Fruit fly (Drosophila melanogaster) whole organism, wandering third instar larva: ENCODE measurements around the gene IntS4.

ENCODE experiments used
- Abd-B ChIP-seq: fragments of >200 bp; optimal IDR thresholded peaks from 2 replicates; lab custom pipeline; 2017; ENCODE audit warnings: missing biosample characterization, missing genetic modification characterization
- CG32264 ChIP-seq: fragments of 200-800 bp; sonication (Bioruptor generic); optimal IDR thresholded peaks from 2 replicates; lab custom pipeline; 2016; ENCODE audit warnings: missing biosample characterization, missing genetic modification characterization
- CG9705 ChIP-seq: fragments of 200-800 bp; sonication (Bioruptor generic); optimal IDR thresholded peaks from 2 replicates; lab custom pipeline; 2018; ENCODE audit warnings: missing biosample characterization, mild to moderate bottlenecking, missing genetic modification characterization
- CrebA ChIP-seq: fragments of 200-800 bp; sonication (Bioruptor generic); optimal IDR thresholded peaks from 2 replicates; lab custom pipeline; 2016; ENCODE audit warnings: missing biosample characterization, mild to moderate bottlenecking, missing genetic modification characterization, borderline replicate concordance
- Dfd ChIP-seq: fragments of >200 bp; optimal IDR thresholded peaks from 2 replicates; lab custom pipeline; 2017; ENCODE audit warnings: missing biosample characterization, missing genetic modification characterization
- Dif ChIP-seq: fragments of 200-275, 200-300 bp; sonication (Bioruptor generic); optimal IDR thresholded peaks from 2 replicates; lab custom pipeline; 2018; ENCODE audit warnings: missing biosample characterization, missing genetic modification characterization; ENCODE audit not compliant: partially characterized antibody
- GATAd ChIP-seq: sonication (Bioruptor generic); optimal IDR thresholded peaks from 2 replicates; lab custom pipeline; 2016; ENCODE audit warnings: missing biosample characterization, missing genetic modification characterization
- HLH106 ChIP-seq: fragments of 200-800 bp; optimal IDR thresholded peaks from 3 replicates; lab custom pipeline; 2019; ENCODE audit warnings: missing biosample characterization, mild to moderate bottlenecking, missing genetic modification characterization, moderate library complexity
- Hnf4 ChIP-seq: fragments of 200-800 bp; sonication (Bioruptor generic); optimal IDR thresholded peaks from 2 replicates; lab custom pipeline; 2016; ENCODE audit warnings: missing biosample characterization, mild to moderate bottlenecking, missing genetic modification characterization
- Hr78 ChIP-seq: fragments of >200 bp; optimal IDR thresholded peaks from 2 replicates; lab custom pipeline; 2017; ENCODE audit warnings: missing biosample characterization, missing genetic modification characterization
- Hr83 ChIP-seq: fragments of 200-300 bp; sonication (Bioruptor generic); optimal IDR thresholded peaks from 2 replicates; lab custom pipeline; 2016; ENCODE audit warnings: missing biosample characterization, mild to moderate bottlenecking, missing genetic modification characterization, moderate library complexity; ENCODE audit not compliant: poor library complexity, severe bottlenecking
- Jra ChIP-seq: sonication (Bioruptor generic); optimal IDR thresholded peaks from 2 replicates; lab custom pipeline; 2016; ENCODE audit warnings: missing biosample characterization, missing genetic modification characterization
- Mio ChIP-seq: sonication (Bioruptor generic); optimal IDR thresholded peaks from 2 replicates; lab custom pipeline; 2016; ENCODE audit warnings: missing biosample characterization, missing genetic modification characterization
- Myc ChIP-seq: fragments of >200 bp; optimal IDR thresholded peaks from 2 replicates; lab custom pipeline; 2017
- N ChIP-seq: fragments of >200 bp; optimal IDR thresholded peaks from 2 replicates; lab custom pipeline; 2018; ENCODE audit warnings: missing biosample characterization, missing external identifiers, missing genetic modification characterization
- OdsH ChIP-seq: fragments of 200-800 bp; sonication (Bioruptor generic); optimal IDR thresholded peaks from 2 replicates; lab custom pipeline; 2016; ENCODE audit warnings: missing biosample characterization, mild to moderate bottlenecking, missing genetic modification characterization
- Rel ChIP-seq, 2 experiments: fragments of 200-800 bp; sonication (Bioruptor generic) in 1 of 2; optimal IDR thresholded peaks; 2 replicates in 1 of 2; 3 replicates in 1 of 2; lab custom pipeline; 2016 to 2019; ENCODE audit warnings: mild to moderate bottlenecking in 2 of 2, missing biosample characterization in 2 of 2, missing genetic modification characterization in 2 of 2, moderate library complexity in 1 of 2
- Sp1 ChIP-seq: fragments of 200-800 bp; sonication (Bioruptor generic); optimal IDR thresholded peaks from 3 replicates; lab custom pipeline; 2019; ENCODE audit warnings: missing biosample characterization, mild to moderate bottlenecking, missing genetic modification characterization, moderate library complexity
- Vsx2 ChIP-seq: fragments of 200-300, 225-300 bp; sonication (Bioruptor generic); optimal IDR thresholded peaks from 2 replicates; lab custom pipeline; 2018; ENCODE audit warnings: missing biosample characterization, missing genetic modification characterization; ENCODE audit not compliant: partially characterized antibody
- br ChIP-seq: fragments of 200-800 bp; sonication (Bioruptor generic); optimal IDR thresholded peaks from 2 replicates; lab custom pipeline; 2016; ENCODE audit warnings: missing biosample characterization, missing genetic modification characterization
- brk ChIP-seq: fragments of 200-800 bp; sonication (Bioruptor generic); optimal IDR thresholded peaks from 2 replicates; lab custom pipeline; 2016; ENCODE audit warnings: missing biosample characterization, mild to moderate bottlenecking, missing genetic modification characterization
- dl ChIP-seq, 2 experiments: fragments of 175-275, 200-275 bp in 1 of 2; fragments of 200-275 bp in 1 of 2; sonication (Bioruptor generic); optimal IDR thresholded peaks; lab custom pipeline; 2018; ENCODE audit warnings: mild to moderate bottlenecking in 2 of 2, missing biosample characterization in 2 of 2, missing genetic modification characterization in 2 of 2, moderate library complexity in 2 of 2; ENCODE audit not compliant: partially characterized antibody in 2 of 2, insufficient read depth in 1 of 2
- dmrt93B ChIP-seq: fragments of 200-800 bp; sonication (Bioruptor generic); optimal IDR thresholded peaks from 2 replicates; lab custom pipeline; 2018; ENCODE audit warnings: missing biosample characterization, mild to moderate bottlenecking, missing genetic modification characterization
- dsf ChIP-seq: sonication (Bioruptor generic); optimal IDR thresholded peaks from 2 replicates; lab custom pipeline; 2016; ENCODE audit warnings: missing biosample characterization, missing genetic modification characterization, borderline replicate concordance
- ey ChIP-seq: fragments of 200-800 bp; sonication (Bioruptor generic); optimal IDR thresholded peaks from 2 replicates; lab custom pipeline; 2016; ENCODE audit warnings: missing biosample characterization, missing genetic modification characterization
- foxo ChIP-seq, 2 experiments: fragments of 200-800 bp; sonication (Bioruptor generic); optimal IDR thresholded peaks; 2 replicates in 1 of 2; 3 replicates in 1 of 2; lab custom pipeline; 2016 to 2017; ENCODE audit warnings: missing biosample characterization in 2 of 2, missing genetic modification characterization in 2 of 2
- fru ChIP-seq: fragments of 200-800 bp; sonication (Bioruptor generic); optimal IDR thresholded peaks from 3 replicates; lab custom pipeline; 2016; ENCODE audit warnings: missing biosample characterization, mild to moderate bottlenecking, missing genetic modification characterization
- h ChIP-seq: fragments of 200-800 bp; sonication (Bioruptor generic); optimal IDR thresholded peaks from 3 replicates; lab custom pipeline; 2016; ENCODE audit warnings: missing biosample characterization, mild to moderate bottlenecking, missing genetic modification characterization
- jim ChIP-seq: fragments of 175-275, 200-325 bp; sonication (Bioruptor generic); optimal IDR thresholded peaks from 2 replicates; lab custom pipeline; 2016; ENCODE audit warnings: missing biosample characterization, mild to moderate bottlenecking, missing genetic modification characterization
- lola ChIP-seq: fragments of >200 bp; optimal IDR thresholded peaks from 2 replicates; lab custom pipeline; 2017; ENCODE audit warnings: missing biosample characterization, missing genetic modification characterization
- pan ChIP-seq: fragments of >200 bp; optimal IDR thresholded peaks from 2 replicates; lab custom pipeline; 2017
- psq ChIP-seq: fragments of 200-800 bp; sonication (Bioruptor generic); optimal IDR thresholded peaks from 3 replicates; lab custom pipeline; 2017; ENCODE audit warnings: missing biosample characterization, mild to moderate bottlenecking, missing genetic modification characterization, moderate library complexity
- rgr ChIP-seq: fragments of 200-800 bp; sonication (Bioruptor generic); optimal IDR thresholded peaks from 3 replicates; lab custom pipeline; 2016; ENCODE audit warnings: missing biosample characterization, mild to moderate bottlenecking, missing genetic modification characterization
- sage ChIP-seq: fragments of 200-800 bp; sonication (Bioruptor generic); optimal IDR thresholded peaks from 2 replicates; lab custom pipeline; 2016; ENCODE audit warnings: missing biosample characterization, mild to moderate bottlenecking, missing genetic modification characterization
- sv ChIP-seq: fragments of 200-800 bp; sonication (Bioruptor generic); optimal IDR thresholded peaks from 3 replicates; lab custom pipeline; 2016; ENCODE audit warnings: missing biosample characterization, missing genetic modification characterization
- tai ChIP-seq: sonication (Bioruptor generic); optimal IDR thresholded peaks from 2 replicates; lab custom pipeline; 2016; ENCODE audit warnings: missing biosample characterization, missing genetic modification characterization
- usp ChIP-seq: fragments of >200 bp; optimal IDR thresholded peaks from 2 replicates; lab custom pipeline; 2017; ENCODE audit warnings: missing biosample characterization, missing genetic modification characterization
- woc ChIP-seq: sonication (Bioruptor generic); optimal IDR thresholded peaks from 2 replicates; lab custom pipeline; 2016; ENCODE audit warnings: missing biosample characterization, mild to moderate bottlenecking, missing genetic modification characterization

The IntS4 gene

DNA sequence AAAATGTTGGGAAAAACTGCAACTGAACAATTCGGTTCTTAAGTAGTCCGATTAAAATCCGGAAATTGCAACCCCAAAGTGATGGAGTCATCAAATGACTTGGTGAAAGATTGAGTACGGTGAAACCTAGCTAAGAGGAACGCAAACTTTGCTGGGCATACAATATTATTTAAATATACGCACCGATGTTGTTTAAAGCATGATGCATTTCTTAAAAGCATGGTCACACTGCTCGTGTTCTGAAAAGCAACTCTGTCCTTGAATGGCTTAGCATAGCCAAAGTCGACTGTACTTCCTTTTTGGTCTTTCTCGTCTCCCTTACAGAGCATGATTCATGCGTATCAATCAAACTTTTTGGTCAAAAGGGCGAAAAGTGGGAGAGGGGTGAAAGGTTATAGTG, 21.9 kb downstream of the IntS4 start:
- TF ChIP-seq Rel (GFP tag; optimal IDR thresholded peaks at IDR 0.05; lab: Kevin White, UChicago) (no peak), Rel (tag; optimal IDR thresholded peaks at IDR 0.05; lab: Kevin White, UChicago) (no peak), fru (GFP tag; lab: Kevin White, UChicago) (peak; percentile 24), foxo (GFP tag; optimal IDR thresholded peaks at IDR 0.05; lab: Kevin White, UChicago) (peak in 1 of 2 experiments; percentile 24), Hr78 (no peak), br (GFP tag; lab: Kevin White, UChicago) (no peak), pan (no peak), N (GFP tag; lab: Kevin White, UChicago) (no peak), h (GFP tag; lab: Kevin White, UChicago) (no peak), woc (GFP tag; lab: Kevin White, UChicago) (no peak), Hr83 (no peak)

DNA sequence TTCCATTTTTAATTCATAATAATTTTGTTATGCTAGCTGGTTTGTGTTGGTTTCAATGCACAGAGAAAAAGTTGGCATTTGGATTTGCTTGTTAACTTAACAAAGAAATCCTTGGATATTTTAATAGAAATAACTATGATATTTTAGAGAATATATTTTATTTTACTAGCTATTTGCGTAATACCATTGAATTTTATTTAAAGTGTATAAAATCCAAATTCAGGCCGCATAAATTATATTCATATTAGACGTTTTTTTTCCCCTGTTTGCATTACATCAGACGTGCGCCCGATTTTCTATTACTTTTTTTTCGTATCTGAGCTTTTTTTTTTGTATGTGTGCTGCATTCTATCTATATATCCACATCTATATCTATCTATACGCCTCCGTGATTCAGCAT, 23.8 kb downstream of the IntS4 start:
- no peak for TF ChIP-seq fru (GFP tag; lab: Kevin White, UChicago)
- no peak for TF ChIP-seq woc (GFP tag; lab: Kevin White, UChicago)
- no peak for TF ChIP-seq usp (GFP tag; lab: Kevin White, UChicago)
- TF ChIP-seq CrebA: no peak
- TF ChIP-seq Dif: no peak
- no peak for TF ChIP-seq rgr (GFP tag; lab: Kevin White, UChicago)

DNA sequence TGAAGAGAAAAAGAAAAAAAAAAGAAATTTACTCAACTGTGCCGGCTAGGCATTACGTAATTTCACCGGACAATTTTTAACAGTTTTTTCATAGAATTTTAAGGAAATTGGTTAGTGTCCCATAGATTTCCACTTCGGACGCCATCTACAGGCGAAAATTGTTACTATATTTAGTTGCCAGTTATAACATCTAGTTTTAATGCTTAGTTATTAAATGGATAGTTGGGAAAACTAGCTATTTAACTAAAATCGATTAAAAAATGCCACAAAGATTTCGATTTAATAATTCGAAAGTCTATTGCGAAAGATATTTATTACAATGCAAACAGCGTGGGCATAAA, 24.3 kb downstream of the IntS4 start:
- TF ChIP-seq Mio (no peak), Sp1 (GFP tag; lab: Kevin White, UChicago) (no peak), foxo (GFP tag; optimal IDR thresholded peaks at IDR 0.05; lab: Kevin White, UChicago) (no peak), ey (GFP tag; lab: Kevin White, UChicago) (no peak), GATAd (GFP tag; lab: Kevin White, UChicago) (no peak)

DNA sequence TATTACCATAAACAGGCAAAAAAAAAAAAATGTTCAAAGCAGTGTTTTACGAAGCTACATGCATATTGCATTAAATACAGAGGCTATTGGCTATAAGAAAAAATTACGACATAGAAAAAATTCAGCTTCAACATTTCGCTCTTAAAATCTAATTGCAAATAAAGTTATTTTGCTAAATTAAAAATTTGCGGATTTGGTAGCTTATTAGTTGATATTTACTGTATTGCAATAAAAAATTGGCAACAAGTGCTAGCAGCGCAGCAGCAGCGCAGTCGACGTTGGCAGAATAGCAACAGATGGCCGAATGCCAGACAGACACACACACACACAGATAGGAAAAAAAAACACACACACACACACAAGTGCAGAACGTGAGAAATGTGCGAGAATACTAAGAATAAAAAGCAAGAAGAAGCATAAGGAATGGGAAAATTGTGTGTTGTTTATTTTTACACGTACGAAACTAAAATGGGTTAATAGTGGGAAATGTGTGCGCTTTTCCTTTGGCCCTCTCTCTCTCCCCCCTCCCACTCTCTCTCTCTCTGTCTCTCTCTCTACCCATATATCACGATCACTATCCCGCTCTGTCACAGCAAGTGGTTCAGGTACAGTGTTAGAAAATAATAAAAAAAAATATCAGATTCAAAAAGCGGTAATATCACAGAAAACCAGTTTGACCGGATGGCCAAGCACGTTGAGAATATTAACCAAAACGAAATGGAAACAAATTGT, 24.8 kb downstream of the IntS4 start:
- TF ChIP-seq CrebA (no peak), sage (GFP tag; lab: Kevin White, UChicago) (no peak), Dfd (GFP tag; lab: Kevin White, UChicago) (peak; percentile 4), lola (GFP tag; lab: Kevin White, UChicago) (no peak), Hr78 (no peak), HLH106 (tag; lab: Kevin White, UChicago) (peak; percentile 47), Hr83 (no peak), sv (GFP tag; lab: Kevin White, UChicago) (no peak), dmrt93B (GFP tag; lab: Kevin White, UChicago) (no peak), br (GFP tag; lab: Kevin White, UChicago) (no peak), psq (GFP tag; lab: Kevin White, UChicago) (no peak), Jra (no peak), CG9705 (GFP tag; lab: Kevin White, UChicago) (no peak), Myc (lab: Kevin White, UChicago) (no peak), Rel (GFP tag; optimal IDR thresholded peaks at IDR 0.05; lab: Kevin White, UChicago) (no peak), Rel (tag; optimal IDR thresholded peaks at IDR 0.05; lab: Kevin White, UChicago) (no peak), tai (GFP tag; lab: Kevin White, UChicago) (no peak), usp (GFP tag; lab: Kevin White, UChicago) (no peak), dl (GFP tag; optimal IDR thresholded peaks at IDR 0.05; lab: Kevin White, UChicago; ENCODE audit: insufficient read depth in 1 of 2, partially characterized antibody in 2 of 2) (no peak), N (GFP tag; lab: Kevin White, UChicago) (no peak), pan (no peak), h (GFP tag; lab: Kevin White, UChicago) (peak; percentile 48), Mio (no peak), OdsH (no peak), brk (GFP tag; lab: Kevin White, UChicago) (no peak), Vsx2 (no peak), Sp1 (GFP tag; lab: Kevin White, UChicago) (no peak), fru (GFP tag; lab: Kevin White, UChicago) (no peak), Dif (no peak), GATAd (GFP tag; lab: Kevin White, UChicago) (no peak), jim (no peak), rgr (GFP tag; lab: Kevin White, UChicago) (peak; percentile 35), Hnf4 (GFP tag; lab: Kevin White, UChicago) (peak; percentile 28), dsf (no peak), CG32264 (GFP tag; lab: Kevin White, UChicago) (no peak), woc (GFP tag; lab: Kevin White, UChicago) (no peak), foxo (GFP tag; optimal IDR thresholded peaks at IDR 0.05; lab: Kevin White, UChicago) (peak in 1 of 2 experiments; percentile 36), ey (GFP tag; lab: Kevin White, UChicago) (peak; percentile 23), Abd-B (no peak)
- TF ChIP-seq, all 38 proteins: peak for 7
